Fruit fly (Drosophila melanogaster) whole organism, embryonic: ENCODE measurements around the gene CG13049.

Experiments
- Adf1 ChIP-seq: fragments of 200-800 bp; sonication (Bioruptor generic); IDR thresholded peaks from 2 replicates; pipeline ENCODE4 v1.3.6; 2022; ENCODE audit warnings: missing biosample characterization, missing genetic modification characterization
- Aef1 ChIP-seq: fragments of 200-800 bp; sonication (Bioruptor generic); IDR thresholded peaks from 3 replicates; pipeline ENCODE4 v1.3.6; 2022; ENCODE audit warnings: missing biosample characterization, missing genetic modification characterization
- B-H2 ChIP-seq: fragments of 200-800 bp; sonication (Bioruptor generic); optimal IDR thresholded peaks from 2 replicates; lab custom pipeline; 2018; ENCODE audit warnings: missing biosample characterization, mild to moderate bottlenecking, missing genetic modification characterization
- BtbVII ChIP-seq: fragments of 200-800 bp; sonication (Bioruptor generic); optimal IDR thresholded peaks from 3 replicates; lab custom pipeline; 2017; ENCODE audit warnings: missing biosample characterization, mild to moderate bottlenecking, missing genetic modification characterization
- CG10147 ChIP-seq: fragments of 200-800 bp; sonication (Bioruptor generic); optimal IDR thresholded peaks from 2 replicates; lab custom pipeline; 2019; ENCODE audit warnings: missing biosample characterization, mild to moderate bottlenecking, missing genetic modification characterization, moderate library complexity
- CG10209 ChIP-seq: fragments of 200-800 bp; sonication (Bioruptor generic); optimal IDR thresholded peaks from 3 replicates; lab custom pipeline; 2017; ENCODE audit warnings: missing biosample characterization, mild to moderate bottlenecking, missing genetic modification characterization, missing genetic modification reagents
- CG10267 ChIP-seq: fragments of 200-800 bp; sonication (Bioruptor generic); optimal IDR thresholded peaks from 2 replicates; lab custom pipeline; 2018; ENCODE audit warnings: missing biosample characterization, mild to moderate bottlenecking, missing genetic modification characterization, moderate library complexity
- CG10274 ChIP-seq: fragments of 200-800 bp; sonication (Bioruptor generic); optimal IDR thresholded peaks from 3 replicates; lab custom pipeline; 2017; ENCODE audit warnings: missing biosample characterization, mild to moderate bottlenecking, missing genetic modification characterization
- CG10431 ChIP-seq: fragments of 200-800 bp; sonication (Bioruptor generic); optimal IDR thresholded peaks from 3 replicates; lab custom pipeline; 2018; ENCODE audit warnings: missing biosample characterization, mild to moderate bottlenecking, missing genetic modification characterization
- CG10654 ChIP-seq: fragments of 200-800 bp; sonication (Bioruptor generic); optimal IDR thresholded peaks from 2 replicates; lab custom pipeline; 2016; ENCODE audit warnings: missing biosample characterization, missing genetic modification characterization
- CG11093 ChIP-seq: fragments of 200-800 bp; sonication (Bioruptor generic); IDR thresholded peaks from 3 replicates; pipeline ENCODE4 v1.3.6; 2022; ENCODE audit warnings: missing biosample characterization, missing genetic modification characterization
- CG11456 ChIP-seq: fragments of 200-800 bp; sonication (Bioruptor generic); IDR thresholded peaks from 3 replicates; pipeline ENCODE4 v1.3.6; 2022; ENCODE audit warnings: missing biosample characterization, missing genetic modification characterization
- CG12071 ChIP-seq: fragments of 200-800 bp; sonication (Bioruptor generic); optimal IDR thresholded peaks from 3 replicates; lab custom pipeline; 2018; ENCODE audit warnings: missing biosample characterization, mild to moderate bottlenecking, missing genetic modification characterization
- CG12391 ChIP-seq: fragments of 200-800 bp; sonication (Bioruptor generic); optimal IDR thresholded peaks from 3 replicates; lab custom pipeline; 2018; ENCODE audit warnings: missing biosample characterization, mild to moderate bottlenecking, missing genetic modification characterization, moderate library complexity
- CG13123 ChIP-seq: fragments of 200-800 bp; sonication (Bioruptor generic); optimal IDR thresholded peaks from 2 replicates; lab custom pipeline; 2016; ENCODE audit warnings: missing biosample characterization, missing genetic modification characterization
- CG13624 ChIP-seq: fragments of 200-800 bp; sonication (Bioruptor generic); optimal IDR thresholded peaks from 2 replicates; lab custom pipeline; 2016; ENCODE audit warnings: missing biosample characterization, missing genetic modification characterization
- CG15269 ChIP-seq: fragments of 200-800 bp; sonication (Bioruptor generic); optimal IDR thresholded peaks from 2 replicates; lab custom pipeline; 2018; ENCODE audit warnings: missing biosample characterization, mild to moderate bottlenecking, missing genetic modification characterization, moderate library complexity
- CG17361 ChIP-seq: fragments of 200-800 bp; sonication (Bioruptor generic); IDR thresholded peaks from 3 replicates; pipeline ENCODE4 v1.3.6; 2022; ENCODE audit warnings: missing biosample characterization, missing genetic modification characterization
- CG2129 ChIP-seq: fragments of 200-800 bp; sonication (Bioruptor generic); IDR thresholded peaks from 2 replicates; pipeline ENCODE4 v1.3.6; 2022; ENCODE audit warnings: missing biosample characterization, missing genetic modification characterization; ENCODE audit not compliant: partially characterized antibody
- CG32532 ChIP-seq: fragments of 200-800 bp; sonication (Bioruptor generic); IDR thresholded peaks from 2 replicates; pipeline ENCODE4 v1.3.6; 2022; ENCODE audit warnings: missing biosample characterization, missing genetic modification characterization
- CG4328 ChIP-seq: fragments of 200-800 bp; sonication (Bioruptor generic); optimal IDR thresholded peaks from 3 replicates; lab custom pipeline; 2017; ENCODE audit warnings: missing biosample characterization, missing genetic modification reagents, missing genetic modification characterization
- CG4404 ChIP-seq: fragments of 200-800 bp; sonication (Bioruptor generic); IDR thresholded peaks from 2 replicates; pipeline ENCODE4 v1.3.6; 2022; ENCODE audit warnings: missing biosample characterization, missing genetic modification characterization
- CG6272 ChIP-seq: fragments of 200-800 bp; sonication (Bioruptor generic); IDR thresholded peaks from 2 replicates; pipeline ENCODE4 v1.3.6; 2022; ENCODE audit warnings: missing biosample characterization, missing genetic modification characterization
- CG7786 ChIP-seq: fragments of 200-800 bp; sonication (Bioruptor generic); optimal IDR thresholded peaks from 2 replicates; lab custom pipeline; 2016; ENCODE audit warnings: missing biosample characterization, missing genetic modification characterization
- CG8359 ChIP-seq: fragments of 200-800 bp; sonication (Bioruptor generic); optimal IDR thresholded peaks from 2 replicates; lab custom pipeline; 2017; ENCODE audit warnings: missing biosample characterization, mild to moderate bottlenecking, missing genetic modification characterization, borderline replicate concordance
- CG9215 ChIP-seq: fragments of 200-800 bp; sonication (Bioruptor generic); IDR thresholded peaks from 2 replicates; pipeline ENCODE4 v1.3.6; 2022; ENCODE audit warnings: missing biosample characterization, missing genetic modification characterization
- CG9876 ChIP-seq: fragments of 200-800 bp; sonication (Bioruptor generic); optimal IDR thresholded peaks from 2 replicates; lab custom pipeline; 2016; ENCODE audit warnings: missing biosample characterization, missing genetic modification characterization
- Chrac-16 ChIP-seq: fragments of 200-800 bp; sonication (Bioruptor generic); optimal IDR thresholded peaks from 3 replicates; lab custom pipeline; 2016; ENCODE audit warnings: missing biosample characterization, missing genetic modification characterization
- Dip3 ChIP-seq: fragments of 200-800 bp; sonication (Bioruptor generic); optimal IDR thresholded peaks from 3 replicates; lab custom pipeline; 2016; ENCODE audit warnings: missing biosample characterization, missing genetic modification characterization
- Gsc ChIP-seq: fragments of 200-800 bp; sonication (Bioruptor generic); IDR thresholded peaks from 2 replicates; pipeline ENCODE4 v1.3.6; 2022; ENCODE audit warnings: missing biosample characterization, missing genetic modification characterization
- Hmr ChIP-seq: fragments of 200-800 bp; sonication (Bioruptor generic); optimal IDR thresholded peaks from 3 replicates; lab custom pipeline; 2017; ENCODE audit warnings: mild to moderate bottlenecking, missing biosample characterization, missing genetic modification reagents, missing genetic modification characterization
- Hr39 ChIP-seq: fragments of >200 bp; optimal IDR thresholded peaks from 2 replicates; lab custom pipeline; 2017
- Hr51 ChIP-seq, 2 experiments: fragments of 200-800 bp; sonication (Bioruptor generic); optimal IDR thresholded peaks; 2 replicates in 1 of 2; 3 replicates in 1 of 2; lab custom pipeline; 2016 to 2018; ENCODE audit warnings: missing biosample characterization in 2 of 2, missing genetic modification characterization in 2 of 2, mild to moderate bottlenecking in 1 of 2, moderate library complexity in 1 of 2
- MESR4 ChIP-seq: fragments of 200-800 bp; sonication (Bioruptor generic); optimal IDR thresholded peaks from 2 replicates; lab custom pipeline; 2018; ENCODE audit warnings: missing biosample characterization, mild to moderate bottlenecking, missing genetic modification characterization, moderate library complexity
- Meics ChIP-seq: fragments of 200-800 bp; sonication (Bioruptor generic); optimal IDR thresholded peaks from 2 replicates; lab custom pipeline; 2017; ENCODE audit warnings: missing biosample characterization, mild to moderate bottlenecking, missing genetic modification characterization
- Rx ChIP-seq: fragments of 200-800 bp; sonication (Bioruptor generic); IDR thresholded peaks from 2 replicates; pipeline ENCODE4 v1.3.6; 2022; ENCODE audit warnings: missing biosample characterization, missing genetic modification characterization
- bcd ChIP-seq: fragments of 200-800 bp; sonication (Bioruptor generic); optimal IDR thresholded peaks from 2 replicates; lab custom pipeline; 2017; ENCODE audit warnings: missing biosample characterization, mild to moderate bottlenecking, missing genetic modification characterization
- cas ChIP-seq: fragments of 200-800 bp; sonication (Bioruptor generic); IDR thresholded peaks from 2 replicates; pipeline ENCODE4 v1.3.6; 2022; ENCODE audit warnings: missing biosample characterization, missing genetic modification characterization
- corto ChIP-seq: fragments of 200-800 bp; sonication (Bioruptor generic); optimal IDR thresholded peaks from 2 replicates; lab custom pipeline; 2016; ENCODE audit warnings: missing biosample characterization, mild to moderate bottlenecking, missing genetic modification characterization, moderate library complexity
- fd64A ChIP-seq: fragments of 200-800 bp; sonication (Bioruptor generic); optimal IDR thresholded peaks from 3 replicates; lab custom pipeline; 2018; ENCODE audit warnings: missing biosample characterization, mild to moderate bottlenecking, missing genetic modification characterization
- fd96Cb ChIP-seq: fragments of 200-800 bp; sonication (Bioruptor generic); optimal IDR thresholded peaks from 2 replicates; lab custom pipeline; 2018; ENCODE audit warnings: missing biosample characterization, mild to moderate bottlenecking, missing genetic modification characterization, moderate library complexity
- gce ChIP-seq: fragments of 200-800 bp; sonication (Bioruptor generic); IDR thresholded peaks from 3 replicates; pipeline ENCODE4 v1.3.6; 2022; ENCODE audit warnings: missing biosample characterization, missing genetic modification characterization
- gem ChIP-seq: fragments of 200-800 bp; sonication (Bioruptor generic); optimal IDR thresholded peaks from 2 replicates; lab custom pipeline; 2019; ENCODE audit warnings: missing biosample characterization, mild to moderate bottlenecking, missing genetic modification characterization, moderate library complexity
- grn ChIP-seq: fragments of 200-800 bp; sonication (Bioruptor generic); optimal IDR thresholded peaks from 3 replicates; lab custom pipeline; 2017; ENCODE audit warnings: missing biosample characterization, missing genetic modification characterization
- hbn ChIP-seq: fragments of 200-800 bp; sonication (Bioruptor generic); IDR thresholded peaks from 2 replicates; pipeline ENCODE4 v1.3.6; 2022; ENCODE audit warnings: missing biosample characterization, missing genetic modification characterization; ENCODE audit not compliant: partially characterized antibody
- psq ChIP-seq: fragments of 200-800 bp; sonication (Bioruptor generic); optimal IDR thresholded peaks from 2 replicates; lab custom pipeline; 2017; ENCODE audit warnings: missing biosample characterization, missing genetic modification characterization
- seq ChIP-seq: fragments of 200-800 bp; sonication (Bioruptor generic); IDR thresholded peaks from 2 replicates; pipeline ENCODE4 v1.3.6; 2022; ENCODE audit warnings: missing biosample characterization, missing genetic modification characterization
- shn ChIP-seq: fragments of 200-800 bp; sonication (Bioruptor generic); optimal IDR thresholded peaks from 3 replicates; lab custom pipeline; 2016; ENCODE audit warnings: missing biosample characterization, missing genetic modification characterization
- stwl ChIP-seq: fragments of 200-800 bp; sonication (Bioruptor generic); optimal IDR thresholded peaks from 3 replicates; lab custom pipeline; 2018; ENCODE audit warnings: missing biosample characterization, mild to moderate bottlenecking, missing genetic modification characterization, moderate library complexity
- tap ChIP-seq: fragments of 200-800 bp; optimal IDR thresholded peaks from 3 replicates; lab custom pipeline; 2019; ENCODE audit warnings: missing biosample characterization, mild to moderate bottlenecking, missing genetic modification characterization, moderate library complexity

CG13049 gene

DNA sequence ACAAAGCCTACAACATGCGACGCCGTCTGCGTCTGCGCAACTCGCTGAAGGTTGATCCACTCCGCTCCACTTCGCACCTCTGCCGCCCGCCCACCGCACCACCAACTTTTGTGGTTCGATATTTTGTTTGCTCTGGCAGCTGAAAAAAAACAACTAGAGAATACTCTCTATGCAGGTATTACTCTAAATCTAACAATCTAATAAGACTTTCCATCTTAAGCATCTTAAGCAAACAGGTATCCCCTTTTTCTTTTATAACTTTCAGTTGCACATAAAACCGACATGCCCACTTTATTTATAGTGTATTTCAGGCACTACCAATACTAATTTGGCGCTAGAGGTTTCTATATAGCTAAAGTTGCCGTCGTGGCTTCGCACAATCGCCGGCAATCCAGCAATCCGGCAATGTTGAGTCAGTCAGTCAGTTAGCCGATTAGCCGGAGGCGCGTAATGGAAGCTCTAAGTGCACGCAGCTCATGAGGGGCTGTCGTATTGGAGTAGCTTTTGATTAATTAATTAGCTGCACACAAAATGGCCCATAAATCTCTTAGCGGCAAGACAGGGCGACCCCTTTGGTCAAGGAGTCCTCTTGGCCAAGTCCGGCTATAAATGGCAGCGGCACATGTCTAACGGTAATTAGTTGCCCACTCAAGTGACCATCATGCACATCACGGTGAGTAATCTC lies 46.6 kb upstream of the CG13049 start, which contains the start of gene CG13058 (continued):
- TF ChIP-seq Hmr (GFP tag; lab: Kevin White, UChicago) = peak; percentile 61
- TF ChIP-seq CG7786 (GFP tag; lab: Kevin White, UChicago) = peak; percentile 61
- TF ChIP-seq CG12391 (tag; lab: Kevin White, UChicago) = no peak
- no peak for TF ChIP-seq gce (GFP tag; lab: Robert Waterston, UW)
- peak; percentile 56 for TF ChIP-seq CG12071 (GFP tag; lab: Kevin White, UChicago)
- TF ChIP-seq cas (GFP tag; lab: Robert Waterston, UW) = no peak
- peak; percentile 74 for TF ChIP-seq seq (GFP tag; lab: Robert Waterston, UW)
- no peak for TF ChIP-seq CG10267 (tag; lab: Kevin White, UChicago)
- TF ChIP-seq CG10274 = peak; percentile 5
- TF ChIP-seq CG10209 (GFP tag; lab: Kevin White, UChicago) = peak; percentile 55
- peak; percentile 61 for TF ChIP-seq Meics (GFP tag; lab: Kevin White, UChicago)
- TF ChIP-seq Hr51 (GFP tag; optimal IDR thresholded peaks at IDR 0.05; lab: Kevin White, UChicago) = peak in 1 of 2 experiments; percentile 86
- TF ChIP-seq CG11456 = no peak
- TF ChIP-seq CG8359 (GFP tag; lab: Kevin White, UChicago) = no peak
- no peak for TF ChIP-seq CG4328 (GFP tag; lab: Kevin White, UChicago)
- no peak for TF ChIP-seq B-H2 (GFP tag; lab: Kevin White, UChicago)
- TF ChIP-seq CG9215 (GFP tag; lab: Robert Waterston, UW) = peak; percentile 18; the same call in 1 of the 2 replicates
- TF ChIP-seq CG10431 = no peak
- no peak for TF ChIP-seq CG2129
- peak; percentile 60 for TF ChIP-seq CG10147 (GFP tag; lab: Kevin White, UChicago)
- no peak for TF ChIP-seq CG32532 (GFP tag; lab: Robert Waterston, UW)
- TF ChIP-seq Aef1 = peak; percentile 64
- TF ChIP-seq CG6272 (GFP tag; lab: Robert Waterston, UW) = no peak
- TF ChIP-seq shn (GFP tag; lab: Kevin White, UChicago) = peak; percentile 4
- TF ChIP-seq gem (tag; lab: Kevin White, UChicago) = peak; percentile 80
- peak; percentile 60; the same call in 2 of the 3 replicates for TF ChIP-seq CG17361 (GFP tag; lab: Robert Waterston, UW)
- TF ChIP-seq Gsc (GFP tag; lab: Robert Waterston, UW) = no peak
- no peak for TF ChIP-seq stwl
- TF ChIP-seq CG13624 (GFP tag; lab: Kevin White, UChicago) = no peak
- TF ChIP-seq Hr39 (lab: Kevin White, UChicago) = no peak
- peak; percentile 65 for TF ChIP-seq Dip3 (GFP tag; lab: Kevin White, UChicago)
- TF ChIP-seq bcd = peak; percentile 37
- peak; percentile 51 for TF ChIP-seq BtbVII (GFP tag; lab: Kevin White, UChicago)
- TF ChIP-seq CG11093 (GFP tag; lab: Robert Waterston, UW) = no peak
- no peak for TF ChIP-seq grn (GFP tag; lab: Kevin White, UChicago)
- TF ChIP-seq fd64A (GFP tag; lab: Kevin White, UChicago) = no peak
- no peak for TF ChIP-seq CG13123 (GFP tag; lab: Kevin White, UChicago)
- no peak for TF ChIP-seq corto (GFP tag; lab: Kevin White, UChicago)
- TF ChIP-seq MESR4 = no peak
- no peak for TF ChIP-seq psq (GFP tag; lab: Kevin White, UChicago)
- TF ChIP-seq fd96Cb (tag; lab: Kevin White, UChicago) = peak; percentile 60
- no peak for TF ChIP-seq hbn (GFP tag; lab: Robert Waterston, UW)
- TF ChIP-seq Adf1 = peak; percentile 46
- TF ChIP-seq CG10654 (GFP tag; lab: Kevin White, UChicago) = no peak
- TF ChIP-seq CG9876 (GFP tag; lab: Kevin White, UChicago) = no peak
- TF ChIP-seq CG15269 = peak; percentile 86
- no peak for TF ChIP-seq CG4404 (GFP tag; lab: Robert Waterston, UW)
- peak; percentile 59 for TF ChIP-seq tap (tag; lab: Kevin White, UChicago)
- TF ChIP-seq Chrac-16 = peak; percentile 40
- TF ChIP-seq Rx = no peak
